Fruit fly (Drosophila melanogaster) whole organism, embryonic: ENCODE measurements around the gene Srp14.

Experiments
- Ada2b ChIP-seq: fragments of 200-800 bp; sonication (Bioruptor generic); IDR thresholded peaks from 2 replicates; pipeline ENCODE4 v1.3.6; 2022; ENCODE audit warnings: missing biosample characterization, missing genetic modification characterization
- Bdp1 ChIP-seq: fragments of 200-800 bp; sonication (Bioruptor generic); optimal IDR thresholded peaks from 3 replicates; lab custom pipeline; 2016; ENCODE audit warnings: missing biosample characterization, missing genetic modification characterization
- Bteb2 ChIP-seq: fragments of 200-800 bp; sonication (Bioruptor generic); optimal IDR thresholded peaks from 2 replicates; lab custom pipeline; 2016; ENCODE audit warnings: missing biosample characterization, missing genetic modification characterization
- CG11093 ChIP-seq: fragments of 200-800 bp; sonication (Bioruptor generic); IDR thresholded peaks from 3 replicates; pipeline ENCODE4 v1.3.6; 2022; ENCODE audit warnings: missing biosample characterization, missing genetic modification characterization
- CG11696 ChIP-seq: fragments of 200-800 bp; sonication (Bioruptor generic); IDR thresholded peaks from 2 replicates; pipeline ENCODE4 v1.3.6; 2022; ENCODE audit warnings: missing biosample characterization, missing genetic modification characterization
- CG12071 ChIP-seq: fragments of 200-800 bp; sonication (Bioruptor generic); optimal IDR thresholded peaks from 3 replicates; lab custom pipeline; 2018; ENCODE audit warnings: missing biosample characterization, mild to moderate bottlenecking, missing genetic modification characterization
- CG12104 ChIP-seq: fragments of 200-800 bp; sonication (Bioruptor generic); optimal IDR thresholded peaks from 3 replicates; lab custom pipeline; 2016; ENCODE audit warnings: missing biosample characterization, missing genetic modification characterization
- CG16863 ChIP-seq: fragments of 200-800 bp; sonication (Bioruptor generic); optimal IDR thresholded peaks from 3 replicates; lab custom pipeline; 2016; ENCODE audit warnings: missing biosample characterization, missing genetic modification characterization
- CG18011 ChIP-seq: fragments of 200-800 bp; sonication (Bioruptor generic); optimal IDR thresholded peaks from 2 replicates; lab custom pipeline; 2017; ENCODE audit warnings: missing biosample characterization, missing genetic modification characterization, mild to moderate bottlenecking, moderate library complexity, missing genotype
- CG2202 ChIP-seq: fragments of 200-800 bp; sonication (Bioruptor generic); optimal IDR thresholded peaks from 2 replicates; lab custom pipeline; 2018; ENCODE audit warnings: missing biosample characterization, mild to moderate bottlenecking, missing genetic modification characterization
- CG32532 ChIP-seq: fragments of 200-800 bp; sonication (Bioruptor generic); IDR thresholded peaks from 2 replicates; pipeline ENCODE4 v1.3.6; 2022; ENCODE audit warnings: missing biosample characterization, missing genetic modification characterization
- CG33213 ChIP-seq: fragments of 200-800 bp; sonication (Bioruptor generic); optimal IDR thresholded peaks from 3 replicates; lab custom pipeline; 2016; ENCODE audit warnings: missing biosample characterization, missing genetic modification characterization
- CG34422 ChIP-seq: fragments of 200-800 bp; sonication (Bioruptor generic); IDR thresholded peaks from 3 replicates; pipeline ENCODE4 v1.3.6; 2022; ENCODE audit warnings: missing biosample characterization, missing genetic modification characterization
- CG6791 ChIP-seq: fragments of 200-800 bp; sonication (Bioruptor generic); IDR thresholded peaks from 3 replicates; pipeline ENCODE4 v1.3.6; 2022; ENCODE audit warnings: missing biosample characterization, missing genetic modification characterization; ENCODE audit not compliant: partially characterized antibody
- CG7556 ChIP-seq: fragments of 200-800 bp; sonication (Bioruptor generic); optimal IDR thresholded peaks from 2 replicates; lab custom pipeline; 2017; ENCODE audit warnings: missing biosample characterization, mild to moderate bottlenecking, missing genetic modification characterization
- CrebB ChIP-seq: fragments of 200-800 bp; sonication (Bioruptor generic); optimal IDR thresholded peaks from 3 replicates; lab custom pipeline; 2018; ENCODE audit warnings: missing biosample characterization, mild to moderate bottlenecking, missing genetic modification characterization
- Dip3 ChIP-seq: fragments of 200-800 bp; sonication (Bioruptor generic); optimal IDR thresholded peaks from 3 replicates; lab custom pipeline; 2016; ENCODE audit warnings: missing biosample characterization, missing genetic modification characterization
- Drgx ChIP-seq: fragments of 200-800 bp; sonication (Bioruptor generic); IDR thresholded peaks from 2 replicates; pipeline ENCODE4 v1.3.6; 2022; ENCODE audit warnings: missing biosample characterization, missing genetic modification characterization
- HLH3B ChIP-seq: fragments of 200-800 bp; sonication (Bioruptor generic); IDR thresholded peaks from 2 replicates; pipeline ENCODE4 v1.3.6; 2022; ENCODE audit warnings: missing biosample characterization, missing genetic modification characterization
- HLH4C ChIP-seq: fragments of 200-800 bp; sonication (Bioruptor generic); IDR thresholded peaks from 3 replicates; pipeline ENCODE4 v1.3.6; 2022; ENCODE audit warnings: missing biosample characterization, missing genetic modification characterization; ENCODE audit not compliant: partially characterized antibody
- Lhr ChIP-seq: fragments of 200-800 bp; sonication (Bioruptor generic); optimal IDR thresholded peaks from 3 replicates; lab custom pipeline; 2017; ENCODE audit warnings: mild to moderate bottlenecking, missing biosample characterization, missing genetic modification reagents, missing genetic modification characterization
- Mes4 ChIP-seq: fragments of 200-800 bp; sonication (Bioruptor generic); optimal IDR thresholded peaks from 2 replicates; lab custom pipeline; 2016; ENCODE audit warnings: missing biosample characterization, missing genetic modification characterization
- NFAT ChIP-seq: fragments of 200-800 bp; sonication (Bioruptor generic); IDR thresholded peaks from 2 replicates; pipeline ENCODE4 v1.3.6; 2022; ENCODE audit warnings: missing biosample characterization, missing genetic modification characterization
- NfI ChIP-seq: fragments of 200-800 bp; sonication (Bioruptor generic); optimal IDR thresholded peaks from 3 replicates; lab custom pipeline; 2018; ENCODE audit warnings: missing biosample characterization, mild to moderate bottlenecking, missing genetic modification characterization, moderate library complexity
- Sox102F ChIP-seq: fragments of 200-800 bp; sonication (Bioruptor generic); optimal IDR thresholded peaks from 2 replicates; lab custom pipeline; 2018; ENCODE audit warnings: missing biosample characterization, mild to moderate bottlenecking, missing genetic modification characterization, moderate library complexity
- Xrp1 ChIP-seq: fragments of 200-800 bp; sonication (Bioruptor generic); IDR thresholded peaks from 2 replicates; pipeline ENCODE4 v1.3.6; 2022; ENCODE audit warnings: missing biosample characterization, missing genetic modification characterization
- ase ChIP-seq: fragments of 200-800 bp; sonication (Bioruptor generic); IDR thresholded peaks from 3 replicates; pipeline ENCODE4 v1.3.6; 2022; ENCODE audit warnings: missing biosample characterization, missing genetic modification characterization
- crp ChIP-seq, 2 experiments: fragments of 200-800 bp; sonication (Bioruptor generic); optimal IDR thresholded peaks; 2 replicates in 1 of 2; 3 replicates in 1 of 2; lab custom pipeline; 2017; ENCODE audit warnings: missing biosample characterization in 2 of 2, missing genetic modification characterization in 2 of 2, mild to moderate bottlenecking in 1 of 2, moderate library complexity in 1 of 2
- danr ChIP-seq: fragments of 200-800 bp; sonication (Bioruptor generic); IDR thresholded peaks from 2 replicates; pipeline ENCODE4 v1.3.6; 2022; ENCODE audit warnings: missing biosample characterization, missing genetic modification characterization
- ems ChIP-seq: fragments of 200-800 bp; sonication (Bioruptor generic); optimal IDR thresholded peaks from 3 replicates; lab custom pipeline; 2016; ENCODE audit warnings: missing biosample characterization, missing genetic modification characterization
- ewg ChIP-seq: fragments of 200-800 bp; sonication (Bioruptor generic); optimal IDR thresholded peaks from 3 replicates; lab custom pipeline; 2017; ENCODE audit warnings: mild to moderate bottlenecking, missing biosample characterization, missing genetic modification reagents, missing genetic modification characterization
- fru ChIP-seq: fragments of >200 bp; optimal IDR thresholded peaks from 2 replicates; lab custom pipeline; 2017
- grn ChIP-seq: fragments of 200-800 bp; sonication (Bioruptor generic); optimal IDR thresholded peaks from 3 replicates; lab custom pipeline; 2017; ENCODE audit warnings: missing biosample characterization, missing genetic modification characterization
- hb ChIP-seq: fragments of 200-800 bp; sonication (Bioruptor generic); IDR thresholded peaks from 3 replicates; pipeline ENCODE4 v1.3.6; 2022; ENCODE audit warnings: missing biosample characterization, missing genetic modification characterization; ENCODE audit not compliant: partially characterized antibody
- inv ChIP-seq: fragments of 200-800 bp; sonication (Bioruptor generic); IDR thresholded peaks from 2 replicates; pipeline ENCODE4 v1.3.6; 2022; ENCODE audit warnings: missing biosample characterization, missing genetic modification characterization; ENCODE audit not compliant: partially characterized antibody
- jing ChIP-seq: fragments of 200-800 bp; sonication (Bioruptor generic); optimal IDR thresholded peaks from 2 replicates; lab custom pipeline; 2018; ENCODE audit warnings: missing biosample characterization, mild to moderate bottlenecking, missing genetic modification characterization
- jumu ChIP-seq: fragments of 200-800 bp; sonication (Bioruptor generic); optimal IDR thresholded peaks from 3 replicates; lab custom pipeline; 2016; ENCODE audit warnings: missing biosample characterization, missing genetic modification characterization
- kni ChIP-seq: fragments of 200-800 bp; sonication (Bioruptor generic); optimal IDR thresholded peaks from 3 replicates; lab custom pipeline; 2017; ENCODE audit warnings: mild to moderate bottlenecking, missing biosample characterization, missing genetic modification reagents, missing genetic modification characterization
- nerfin-2 ChIP-seq: fragments of 200-800 bp; sonication (Bioruptor generic); IDR thresholded peaks from 2 replicates; pipeline ENCODE4 v1.3.6; 2022; ENCODE audit warnings: missing biosample characterization, missing genetic modification characterization; ENCODE audit not compliant: partially characterized antibody
- p53 ChIP-seq: fragments of 200-800 bp; sonication (Bioruptor generic); optimal IDR thresholded peaks from 2 replicates; lab custom pipeline; 2016; ENCODE audit warnings: missing biosample characterization, missing genetic modification characterization
- scrt ChIP-seq: fragments of 200-800 bp; sonication (Bioruptor generic); optimal IDR thresholded peaks from 2 replicates; lab custom pipeline; 2018; ENCODE audit warnings: missing biosample characterization, mild to moderate bottlenecking, missing genetic modification characterization, moderate library complexity
- sim ChIP-seq: fragments of 200-800 bp; sonication (Bioruptor generic); IDR thresholded peaks from 2 replicates; pipeline ENCODE4 v1.3.6; 2022; ENCODE audit warnings: missing biosample characterization, missing genetic modification characterization
- slou ChIP-seq: fragments of 200-800 bp; sonication (Bioruptor generic); optimal IDR thresholded peaks from 3 replicates; lab custom pipeline; 2016; ENCODE audit warnings: missing biosample characterization, missing genetic modification characterization
- so ChIP-seq: fragments of 200-800 bp; sonication (Bioruptor generic); IDR thresholded peaks from 3 replicates; pipeline ENCODE4 v1.3.6; 2022; ENCODE audit warnings: missing biosample characterization, missing genetic modification characterization
- stc ChIP-seq: fragments of 200-800 bp; sonication (Bioruptor generic); IDR thresholded peaks from 2 replicates; pipeline ENCODE4 v1.3.6; 2022; ENCODE audit warnings: missing biosample characterization, missing genetic modification characterization
- toy ChIP-seq: fragments of 200-800 bp; sonication (Bioruptor generic); IDR thresholded peaks from 2 replicates; pipeline ENCODE4 v1.3.6; 2022; ENCODE audit warnings: missing biosample characterization, missing genetic modification characterization
- usp ChIP-seq: fragments of >200 bp; optimal IDR thresholded peaks from 2 replicates; lab custom pipeline; 2017; ENCODE audit warnings: missing biosample characterization, missing genetic modification characterization
- wdn ChIP-seq: fragments of 200-800 bp; sonication (Bioruptor generic); IDR thresholded peaks from 2 replicates; pipeline ENCODE4 v1.3.6; 2022; ENCODE audit warnings: missing biosample characterization, missing genetic modification characterization
- zf30C ChIP-seq: fragments of 200-800 bp; sonication (Bioruptor generic); optimal IDR thresholded peaks from 3 replicates; lab custom pipeline; 2018; ENCODE audit warnings: missing biosample characterization, mild to moderate bottlenecking, missing genetic modification characterization

Gene Srp14

DNA sequence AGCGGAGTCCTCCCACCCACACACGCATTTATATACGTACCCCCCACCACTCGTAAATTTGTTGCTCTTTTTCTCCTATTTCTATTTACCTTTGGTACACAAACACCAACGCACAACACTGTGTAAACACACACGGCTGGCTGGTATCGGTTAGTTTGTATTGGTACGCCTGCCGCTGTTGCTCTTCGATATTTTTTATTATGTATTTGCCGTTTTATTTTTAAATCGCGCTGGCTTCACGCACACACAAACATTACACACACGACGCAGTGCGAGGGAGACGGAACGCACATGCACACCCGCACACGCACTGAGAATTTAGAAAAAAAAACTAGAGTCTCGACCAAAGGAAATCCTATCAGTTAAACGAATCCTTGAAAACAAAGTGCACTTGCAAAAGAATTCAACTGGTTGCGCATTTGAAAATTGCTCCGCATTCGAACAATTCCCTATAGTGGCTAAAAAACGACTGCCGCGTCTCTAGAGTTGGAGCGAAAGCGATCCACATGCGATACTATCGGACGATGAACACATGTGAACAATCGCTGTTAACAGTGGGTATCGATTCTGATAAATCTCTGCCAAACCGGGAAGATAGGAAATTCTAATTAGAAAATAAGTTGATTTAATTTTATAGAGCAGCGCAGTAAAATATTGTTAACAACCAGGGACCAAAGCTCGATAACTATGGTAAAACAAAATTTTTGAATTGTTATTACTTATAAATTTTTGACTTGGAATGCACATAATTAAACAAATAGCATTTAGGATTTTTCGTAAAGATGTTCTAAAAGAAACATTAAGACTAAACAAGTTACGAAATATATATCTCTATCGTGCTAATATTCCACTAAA lies 29.1 kb upstream of the Srp14 start (continued):
- TF ChIP-seq fru (lab: Kevin White, UChicago) (no peak), CG2202 (tag; lab: Kevin White, UChicago) (peak; percentile 86), HLH3B (GFP tag; lab: Robert Waterston, UW) (peak; percentile 70; the same call in 1 of the 2 replicates), usp (GFP tag; lab: Kevin White, UChicago) (no peak), Mes4 (GFP tag; lab: Kevin White, UChicago) (peak; percentile 57), CG6791 (GFP tag; lab: Robert Waterston, UW) (peak; percentile 99), sim (GFP tag; lab: Robert Waterston, UW) (peak; percentile 63; the same call in 1 of the 2 replicates), danr (GFP tag; lab: Robert Waterston, UW) (no peak), CG32532 (GFP tag; lab: Robert Waterston, UW) (peak; percentile 28), CG11696 (peak; percentile 41; the same call in 1 of the 2 replicates), slou (GFP tag; lab: Kevin White, UChicago) (no peak), CG7556 (GFP tag; lab: Kevin White, UChicago) (peak; percentile 8), grn (GFP tag; lab: Kevin White, UChicago) (peak; percentile 67), ems (peak; percentile 46), ase (GFP tag; lab: Robert Waterston, UW) (0 out of 3 replicates have a peak, but pooled peaks have one; percentile 11), CG34422 (GFP tag; lab: Robert Waterston, UW) (peak; percentile 52; the same call in 1 of the 3 replicates), stc (GFP tag; lab: Robert Waterston, UW) (peak; percentile 69; the same call in 1 of the 2 replicates), CG16863 (GFP tag; lab: Kevin White, UChicago) (peak; percentile 61), nerfin-2 (GFP tag; lab: Robert Waterston, UW) (peak; percentile 92), jing (GFP tag; lab: Kevin White, UChicago) (no peak), inv (peak; percentile 95), CG18011 (GFP tag; lab: Kevin White, UChicago) (peak; percentile 61), CG12104 (GFP tag; lab: Kevin White, UChicago) (peak; percentile 71), Xrp1 (GFP tag; lab: Robert Waterston, UW) (peak; percentile 84), Ada2b (GFP tag; lab: Robert Waterston, UW) (no peak), Bteb2 (no peak), so (GFP tag; lab: Robert Waterston, UW) (peak; percentile 66; the same call in 2 of the 3 replicates), HLH4C (peak; percentile 91), Sox102F (GFP tag; lab: Kevin White, UChicago) (peak; percentile 42), jumu (GFP tag; lab: Kevin White, UChicago) (peak; percentile 12), Drgx (GFP tag; lab: Robert Waterston, UW) (peak; percentile 27), Bdp1 (peak; percentile 19), ewg (GFP tag; lab: Kevin White, UChicago) (no peak), toy (GFP tag; lab: Robert Waterston, UW) (no peak), Dip3 (GFP tag; lab: Kevin White, UChicago) (peak; percentile 40), hb (GFP tag; lab: Robert Waterston, UW) (peak; percentile 96), crp (GFP tag; optimal IDR thresholded peaks at IDR 0.05; lab: Kevin White, UChicago) (peak in 1 of 2 experiments; percentile 46), wdn (no peak), p53 (no peak), kni (GFP tag; lab: Kevin White, UChicago) (peak; percentile 98), NfI (GFP tag; lab: Kevin White, UChicago) (peak; percentile 74), NFAT (GFP tag; lab: Robert Waterston, UW) (peak; percentile 11; the same call in 1 of the 2 replicates), zf30C (GFP tag; lab: Kevin White, UChicago) (no peak), CG33213 (GFP tag; lab: Kevin White, UChicago) (peak; percentile 46), Lhr (GFP tag; lab: Kevin White, UChicago) (peak; percentile 50), CrebB (peak; percentile 91), scrt (GFP tag; lab: Kevin White, UChicago) (peak; percentile 78), CG12071 (GFP tag; lab: Kevin White, UChicago) (peak; percentile 96), CG11093 (GFP tag; lab: Robert Waterston, UW) (no peak; the same call in 2 of the 3 replicates)
